Fruit fly (Drosophila melanogaster): ENCODE measurements around the gene CG32687.

DNA sequence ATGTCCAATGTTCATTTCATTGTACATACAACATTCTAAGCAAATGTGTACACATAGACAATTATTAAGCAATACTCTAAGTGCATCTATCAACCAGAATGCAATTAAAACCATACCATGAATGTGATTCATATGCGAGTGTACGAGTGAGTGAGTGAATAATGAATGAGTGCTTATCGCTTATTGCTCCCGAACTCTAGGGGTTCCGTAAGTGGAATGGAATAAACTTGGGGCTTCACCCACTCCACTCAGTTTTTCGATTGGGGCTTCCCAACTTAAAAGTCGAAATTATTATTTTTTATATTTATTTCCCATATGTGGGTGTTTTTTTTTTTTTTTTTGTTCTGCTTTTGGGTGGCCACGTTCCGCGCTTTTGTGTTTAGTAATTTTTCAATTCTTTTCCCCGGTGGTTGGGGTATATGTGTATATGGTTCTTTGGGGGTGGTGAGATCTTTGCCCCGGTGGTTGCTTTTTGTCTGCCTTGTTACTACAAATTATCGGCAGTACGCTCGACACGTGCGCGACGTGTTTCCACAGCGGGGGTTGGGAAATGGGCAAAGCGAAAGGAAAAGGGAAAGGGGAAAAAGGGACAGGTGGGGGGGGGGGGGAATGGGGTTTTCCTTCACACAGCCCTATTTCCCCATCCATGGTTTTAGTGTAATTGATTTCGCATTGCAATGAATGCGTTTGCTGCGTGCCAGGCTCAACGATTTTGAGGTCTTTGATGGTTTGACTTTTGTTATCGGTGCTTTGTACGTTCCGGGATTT is 46.7 kb upstream of the CG32687 start:
- TF ChIP-seq CG10631 (GFP tag; optimal IDR thresholded peaks at IDR 0.05), result no peak
- TF ChIP-seq CG31627 (GFP tag; optimal IDR thresholded peaks at IDR 0.05), result no peak

Measured in whole organism, prepupa.